Worm (Caenorhabditis elegans) whole organism, L1 larva: ENCODE results near the gene grd-3.
A peak's percentile ranks its signal among the peaks of the same experiment; 100 is the strongest.
"Not testable (repeated sequence)": the region's sequence is repeated elsewhere in the genome, so short reads cannot be mapped to it uniquely, and the experiment has no call there.

Experiments used
- C04F5.9 ChIP-seq: sonication (generic microtip); optimal IDR thresholded peaks from 2 replicates; lab custom pipeline; 2016; ENCODE audit warnings: missing genetic modification characterization, missing compliant biosample characterization
- C16A3.4 ChIP-seq: fragments of 150-350 bp; optimal IDR thresholded peaks from 2 replicates; lab custom pipeline; 2014; ENCODE audit warnings: missing biosample characterization, missing genetic modification characterization
- C34B4.2 ChIP-seq: sonication (generic microtip); optimal IDR thresholded peaks from 2 replicates; lab custom pipeline; 2017; ENCODE audit warnings: mild to moderate bottlenecking, missing genetic modification characterization, missing compliant biosample characterization
- aha-1 ChIP-seq: fragments of 150-350 bp; optimal IDR thresholded peaks from 2 replicates; lab custom pipeline; 2014; ENCODE audit warnings: missing biosample characterization, missing genetic modification characterization
- alr-1 ChIP-seq: fragments of 200-800 bp; sonication (Bioruptor generic); optimal IDR thresholded peaks from 2 replicates; lab custom pipeline; 2018; ENCODE audit warnings: borderline replicate concordance, mild to moderate bottlenecking, missing genetic modification characterization, missing compliant biosample characterization
- ama-1 ChIP-seq: fragments of 150-350 bp; optimal IDR thresholded peaks from 2 replicates; lab custom pipeline; 2014
- ceh-63 ChIP-seq: fragments of 200-800 bp; sonication (Bioruptor generic); optimal IDR thresholded peaks from 2 replicates; lab custom pipeline; 2018; ENCODE audit warnings: mild to moderate bottlenecking, missing genetic modification characterization, missing compliant biosample characterization
- ceh-88 ChIP-seq: fragments of 200-800 bp; sonication (Bioruptor generic); IDR thresholded peaks from 2 replicates; pipeline ENCODE4 v1.3.6; 2022; ENCODE audit warnings: missing genetic modification characterization, missing compliant biosample characterization
- dpl-1 ChIP-seq, 3 experiments: fragments of 150-350 bp in 2 of 3; sonication (generic microtip) in 1 of 3; optimal IDR thresholded peaks; 2 replicates each; lab custom pipeline; 2014 to 2017; ENCODE audit warnings: missing biosample characterization in 3 of 3, missing genetic modification characterization in 3 of 3, missing genetic modification reagents in 3 of 3
- egl-13 ChIP-seq: sonication (generic microtip); optimal IDR thresholded peaks from 2 replicates; lab custom pipeline; 2016; ENCODE audit warnings: missing genotype, missing genetic modification reagents, missing genetic modification characterization, missing compliant biosample characterization
- fkh-4 ChIP-seq: sonication (generic microtip); optimal IDR thresholded peaks from 2 replicates; lab custom pipeline; 2016; ENCODE audit warnings: missing compliant biosample characterization, missing genetic modification characterization, borderline replicate concordance
- fos-1 ChIP-seq: fragments of 150-350 bp; optimal IDR thresholded peaks from 2 replicates; lab custom pipeline; 2014; ENCODE audit warnings: missing biosample characterization, missing genetic modification characterization
- grh-1 ChIP-seq: fragments of 200-800 bp; sonication (Bioruptor generic); IDR thresholded peaks from 2 replicates; pipeline ENCODE4 v1.3.6; 2022; ENCODE audit warnings: missing genetic modification reagents, missing genetic modification characterization, missing compliant biosample characterization
- hlh-17 ChIP-seq: fragments of 200-800 bp; sonication (Bioruptor generic); optimal IDR thresholded peaks from 2 replicates; lab custom pipeline; 2018; ENCODE audit warnings: missing genetic modification characterization, mild to moderate bottlenecking, missing compliant biosample characterization, moderate library complexity, borderline replicate concordance
- hpl-2 ChIP-seq: fragments of 150-350 bp; optimal IDR thresholded peaks from 2 replicates; lab custom pipeline; 2014; ENCODE audit warnings: missing biosample characterization, missing genetic modification reagents, missing genetic modification characterization
- irx-1 ChIP-seq: sonication (generic microtip); optimal IDR thresholded peaks from 2 replicates; lab custom pipeline; 2016; ENCODE audit warnings: missing genetic modification characterization, missing compliant biosample characterization
- isw-1 ChIP-seq: fragments of 200-800 bp; sonication (Bioruptor generic); IDR thresholded peaks from 2 replicates; pipeline ENCODE4 v1.3.6; 2022; ENCODE audit warnings: missing genetic modification characterization, missing compliant biosample characterization
- jun-1 ChIP-seq: fragments of 150-350 bp; optimal IDR thresholded peaks from 2 replicates; lab custom pipeline; 2014; ENCODE audit warnings: missing biosample characterization, missing genetic modification reagents, missing genetic modification characterization
- lin-15B ChIP-seq: fragments of 150-350 bp; sonication (generic microtip); optimal IDR thresholded peaks from 3 replicates; lab custom pipeline; 2014; ENCODE audit warnings: missing biosample characterization, missing genetic modification characterization
- mab-9 ChIP-seq: fragments of 200-800 bp; sonication (Bioruptor generic); IDR thresholded peaks from 2 replicates; pipeline ENCODE4 v1.3.6; 2022; ENCODE audit warnings: missing genetic modification reagents, missing genetic modification characterization, missing compliant biosample characterization
- nhr-12 ChIP-seq: sonication (generic microtip); optimal IDR thresholded peaks from 2 replicates; lab custom pipeline; 2017; ENCODE audit warnings: missing biosample characterization, missing genetic modification characterization
- nhr-20 ChIP-seq: sonication (generic microtip); optimal IDR thresholded peaks from 2 replicates; lab custom pipeline; 2016; ENCODE audit warnings: mild to moderate bottlenecking, missing genetic modification characterization, missing compliant biosample characterization
- nhr-237 ChIP-seq: fragments of 150-350 bp; optimal IDR thresholded peaks from 2 replicates; lab custom pipeline; 2014; ENCODE audit warnings: missing biosample characterization, missing genetic modification characterization
- nhr-28 ChIP-seq: fragments of 150-350 bp; optimal IDR thresholded peaks from 2 replicates; lab custom pipeline; 2014; ENCODE audit warnings: missing biosample characterization, missing genetic modification characterization
- nhr-47 ChIP-seq: sonication (generic microtip); optimal IDR thresholded peaks from 2 replicates; lab custom pipeline; 2016; ENCODE audit warnings: mild to moderate bottlenecking, missing genetic modification characterization, moderate library complexity, missing compliant biosample characterization
- nhr-84 ChIP-seq: sonication (generic microtip); optimal IDR thresholded peaks from 2 replicates; lab custom pipeline; 2017; ENCODE audit warnings: missing biosample characterization, missing genetic modification characterization
- nhr-85 ChIP-seq: sonication (generic microtip); peaks from one replicate; lab custom pipeline; 2016; ENCODE audit warnings: missing genetic modification characterization, inconsistent platforms, missing compliant biosample characterization
- nhr-90 ChIP-seq: sonication (generic microtip); optimal IDR thresholded peaks from 2 replicates; lab custom pipeline; 2016; ENCODE audit warnings: mild to moderate bottlenecking, missing genetic modification characterization, missing compliant biosample characterization; ENCODE audit not compliant: poor library complexity
- snpc-4 ChIP-seq: fragments of 150-350 bp; optimal IDR thresholded peaks from 2 replicates; lab custom pipeline; 2014; ENCODE audit warnings: missing biosample characterization, missing genetic modification characterization
- sox-4 ChIP-seq: sonication (generic microtip); optimal IDR thresholded peaks from 2 replicates; lab custom pipeline; 2016; ENCODE audit warnings: missing genetic modification characterization, missing compliant biosample characterization
- sup-37 ChIP-seq: fragments of 200-800 bp; sonication (Bioruptor generic); optimal IDR thresholded peaks from 2 replicates; lab custom pipeline; 2018; ENCODE audit warnings: mild to moderate bottlenecking, missing genetic modification characterization, missing compliant biosample characterization
- tlp-1 ChIP-seq: fragments of 150-350 bp; optimal IDR thresholded peaks from 2 replicates; lab custom pipeline; 2014; ENCODE audit warnings: missing biosample characterization, missing genetic modification characterization
- unc-98 ChIP-seq: fragments of 200-800 bp; sonication (Bioruptor generic); IDR thresholded peaks from 2 replicates; pipeline ENCODE4 v1.3.6; 2022; ENCODE audit warnings: missing genetic modification characterization, missing compliant biosample characterization

Gene grd-3

ce11 chrIV:3428434-3428950 is 11.0 kb upstream of the grd-3 start, which contains the start of the genes C04C3.9 and srz-60:
Gene C04C3.9 (minus strand): TSS chrIV:3428534.
Gene srz-60 (plus strand): TSS chrIV:3428900.
- TF ChIP-seq sox-4: no peak
- no peak for TF ChIP-seq hlh-17 (GFP tag; lab: Kevin White, UChicago)
- no peak for TF ChIP-seq fkh-4 (tag; lab: Kevin White, UChicago)
- no peak for TF ChIP-seq C34B4.2 (tag; lab: Kevin White, UChicago)
- TF ChIP-seq tlp-1: no peak
- no peak for TF ChIP-seq nhr-84 (tag; lab: Kevin White, UChicago)
- no peak for TF ChIP-seq grh-1 (GFP tag; lab: Robert Waterston, UW)
- TF ChIP-seq sup-37 (GFP tag; lab: Kevin White, UChicago): no peak
- TF ChIP-seq ceh-63 (GFP tag; lab: Kevin White, UChicago): no peak
- no peak for TF ChIP-seq isw-1
- TF ChIP-seq snpc-4 (tag; lab: Kevin White, UChicago): no peak
- TF ChIP-seq nhr-28 (tag; lab: Kevin White, UChicago): no peak
- no peak for TF ChIP-seq dpl-1 (GFP tag; optimal IDR thresholded peaks at IDR 0.05; lab: Kevin White, UChicago)
- TF ChIP-seq mab-9 (GFP tag; lab: Robert Waterston, UW): no peak
- no peak for TF ChIP-seq lin-15B (tag; lab: Kevin White, UChicago)

- not testable (repeated sequence) for TF ChIP-seq nhr-47 (tag; lab: Kevin White, UChicago); hpl-2 (GFP tag; lab: Kevin White, UChicago); nhr-90 (tag; lab: Kevin White, UChicago)
Observed at ce11 chrIV:3433387-3433786, 6.1 kb upstream of the grd-3 start, which contains the start of gene C04C3.7. Gene C04C3.7 (minus strand): TSS chrIV:3433487.

- TF ChIP-seq sup-37 (GFP tag; lab: Kevin White, UChicago): no peak
- no peak for TF ChIP-seq ama-1 (lab: Kevin White, UChicago)
- TF ChIP-seq nhr-12: no peak
- TF ChIP-seq egl-13 (tag; lab: Kevin White, UChicago): no peak
- TF ChIP-seq, all 84 proteins: peak for 0
Observed at ce11 chrIV:3436021-3436420, 3.4 kb upstream of the grd-3 start, which contains the start of gene srz-32. Gene srz-32 (plus strand): TSS chrIV:3436321.

ce11 chrIV:3438022-3438421 is 1.4 kb upstream of the grd-3 start, which contains the start of gene grd-13:
Gene grd-13 (plus strand): TSS chrIV:3438312.
- TF ChIP-seq nhr-85 (tag; lab: Kevin White, UChicago): peak; percentile 87
- TF ChIP-seq egl-13 (tag; lab: Kevin White, UChicago): no peak
- TF ChIP-seq fos-1 (tag; lab: Kevin White, UChicago): no peak
- no peak for TF ChIP-seq ceh-88 (GFP tag; lab: Robert Waterston, UW)
- TF ChIP-seq unc-98 (GFP tag; lab: Robert Waterston, UW): no peak

ce11 chrIV:3440848-3441247 is 1.4 kb downstream of the grd-3 start, which contains the start of gene grd-10:
Gene grd-10 (plus strand): TSS chrIV:3441055.
- TF ChIP-seq nhr-20 (tag; lab: Kevin White, UChicago) (peak; percentile 33), nhr-28 (tag; lab: Kevin White, UChicago) (no peak), nhr-85 (tag; lab: Kevin White, UChicago) (peak; percentile 91)

- TF ChIP-seq tlp-1 (no peak), C04F5.9 (tag; lab: Kevin White, UChicago) (no peak), egl-13 (tag; lab: Kevin White, UChicago) (no peak), alr-1 (tag; lab: Kevin White, UChicago) (no peak), C16A3.4 (no peak), irx-1 (tag; lab: Kevin White, UChicago) (no peak), nhr-237 (tag; lab: Kevin White, UChicago) (no peak), jun-1 (no peak), aha-1 (tag; lab: Kevin White, UChicago) (no peak)
Observed at ce11 chrIV:3442513-3442912, 3.1 kb downstream of the grd-3 start.
